Fruit fly (Drosophila melanogaster): Measurements from ENCODE around the gene CG43322.

dm6 chr2L:7042150-7042811 lies 29.1 kb downstream of the CG43322 start:
- no peak for TF ChIP-seq psq (optimal IDR thresholded peaks at IDR 0.05)
- no peak for TF ChIP-seq h (optimal IDR thresholded peaks at IDR 0.05)
- TF ChIP-seq ttk (optimal IDR thresholded peaks at IDR 0.05) = no peak
- no peak for TF ChIP-seq Myc (optimal IDR thresholded peaks at IDR 0.05)
